Fruit fly (Drosophila melanogaster) Kc167 (cell line): Measurements from ENCODE around the gene CG42766.

Experiments used
- Myc ChIP-seq: fragments of >200 bp; optimal IDR thresholded peaks from 2 replicates; lab custom pipeline; 2017; ENCODE audit warnings: missing external identifiers
- insv ChIP-seq: fragments of >200 bp; optimal IDR thresholded peaks from 3 replicates; lab custom pipeline; 2018; ENCODE audit warnings: missing external identifiers
- ttk ChIP-seq: sonication (Bioruptor generic); optimal IDR thresholded peaks from 2 replicates; lab custom pipeline; 2017; ENCODE audit warnings: missing external identifiers

DNA sequence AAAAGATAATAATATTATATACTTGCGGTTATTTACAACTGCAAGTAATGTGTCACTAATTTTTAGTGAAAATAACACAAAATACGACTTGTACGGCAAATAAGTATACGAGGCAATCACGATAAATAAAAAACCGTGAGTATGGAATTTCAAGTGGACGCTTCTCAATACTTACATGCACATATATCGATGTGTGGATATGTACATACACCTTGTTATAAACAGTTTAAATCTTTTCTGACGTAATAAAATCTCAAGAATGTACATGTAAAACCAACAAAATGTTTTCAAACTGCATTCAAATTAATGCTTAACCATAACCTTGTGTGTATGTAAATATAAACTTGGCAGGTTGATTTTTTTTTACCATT lies 15.8 kb downstream of the CG42766 start:
- TF ChIP-seq Myc (lab: Kevin White, UChicago) (no peak), insv (no peak), ttk (no peak)
